Worm (Caenorhabditis elegans): ENCODE results near the gene vha-4.

DNA sequence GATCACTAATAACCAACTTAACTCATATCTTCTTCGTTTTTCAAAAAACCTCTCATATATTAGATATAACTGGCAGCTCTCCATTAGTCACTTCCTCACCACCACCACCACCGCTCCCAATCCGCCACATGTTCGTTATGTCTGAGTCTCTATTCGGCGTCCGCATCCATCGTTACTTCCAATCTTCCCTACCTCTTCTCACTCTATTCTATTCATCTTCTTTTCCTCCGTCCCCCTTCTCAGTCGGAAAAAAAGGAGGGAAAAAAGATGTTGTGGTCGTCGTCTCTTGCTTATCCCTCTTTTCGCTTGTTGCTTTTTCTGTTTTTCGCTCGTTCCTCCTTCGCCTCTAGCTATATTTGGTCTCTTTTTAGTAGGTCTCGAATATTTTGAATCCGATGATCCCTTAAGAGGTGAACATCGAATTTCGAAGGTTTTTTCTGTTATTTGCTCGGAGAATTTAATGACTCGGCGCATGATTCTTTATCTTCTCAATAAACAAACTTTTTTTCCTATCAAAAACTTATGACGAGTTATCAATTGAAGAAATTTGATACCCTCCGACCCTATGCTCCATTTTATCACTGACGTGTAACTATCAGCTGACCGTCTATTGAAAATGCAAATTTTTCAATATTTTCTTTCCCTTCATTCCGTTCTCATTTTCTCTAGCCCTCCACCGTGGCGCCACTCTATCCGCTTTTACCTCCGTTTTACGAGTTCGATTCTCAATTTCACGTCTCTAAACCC is 12.9 kb upstream of the vha-4 start:
- TF ChIP-seq tbx-9 (tag; optimal IDR thresholded peaks at IDR 0.05; ENCODE audit: borderline replicate concordance) (no peak), ama-1 (optimal IDR thresholded peaks at IDR 0.05) (no peak), ama-1 (GFP tag; optimal IDR thresholded peaks at IDR 0.05) (no peak), nfya-1 (tag; optimal IDR thresholded peaks at IDR 0.05; ENCODE audit: borderline replicate concordance, insufficient read depth) (no peak), rpc-1 (optimal IDR thresholded peaks at IDR 0.05) (no peak), rpc-1 (tag; optimal IDR thresholded peaks at IDR 0.05) (no peak), snpc-4 (GFP tag; optimal IDR thresholded peaks at IDR 0.05) (no peak), snpc-4 (tag; optimal IDR thresholded peaks at IDR 0.05) (peak in 1 of 4 experiments; percentile 4), unc-130 (GFP tag; optimal IDR thresholded peaks at IDR 0.05) (no peak), hmg-1.2 (GFP tag; IDR thresholded peaks at IDR 0.05) (peak; percentile 48; the same call in 1 of the 2 replicates), Y95B8A.8 (GFP tag; IDR thresholded peaks at IDR 0.05) (no peak), ztf-26 (tag; optimal IDR thresholded peaks at IDR 0.05) (no peak), B0336.3 (GFP tag; IDR thresholded peaks at IDR 0.05) (no peak), ceh-40 (GFP tag; IDR thresholded peaks at IDR 0.05) (no peak), snpc-1.1 (tag; optimal IDR thresholded peaks at IDR 0.05; ENCODE audit: insufficient read depth) (no peak), Y56A3A.18 (GFP tag; IDR thresholded peaks at IDR 0.05) (no peak), F57A8.1 (GFP tag; optimal IDR thresholded peaks at IDR 0.05) (no peak)
